Fruit fly (Drosophila melanogaster) whole organism, embryonic: ENCODE results near the gene Etfb.

ENCODE experiments used
- CG10321 ChIP-seq: fragments of 200-800 bp; sonication (Bioruptor generic); IDR thresholded peaks from 2 replicates; pipeline ENCODE4 v1.3.6; 2022; ENCODE audit warnings: missing biosample characterization, missing genetic modification characterization
- CG10366 ChIP-seq: fragments of 200-800 bp; sonication (Bioruptor generic); IDR thresholded peaks from 2 replicates; pipeline ENCODE4 v1.3.6; 2022; ENCODE audit warnings: missing biosample characterization, missing genetic modification characterization
- CG12391 ChIP-seq: fragments of 200-800 bp; sonication (Bioruptor generic); optimal IDR thresholded peaks from 3 replicates; lab custom pipeline; 2018; ENCODE audit warnings: missing biosample characterization, mild to moderate bottlenecking, missing genetic modification characterization, moderate library complexity
- CG13287 ChIP-seq: fragments of 200-800 bp; sonication (Bioruptor generic); IDR thresholded peaks from 2 replicates; pipeline ENCODE4 v1.3.6; 2022; ENCODE audit warnings: missing biosample characterization, missing genetic modification characterization; ENCODE audit not compliant: partially characterized antibody
- CG14014 ChIP-seq: fragments of 200-800 bp; sonication (Bioruptor generic); IDR thresholded peaks from 2 replicates; pipeline ENCODE4 v1.3.6; 2022; ENCODE audit warnings: missing biosample characterization, missing genetic modification characterization
- CG15514 ChIP-seq: fragments of 200-800 bp; sonication (Bioruptor generic); optimal IDR thresholded peaks from 3 replicates; lab custom pipeline; 2017; ENCODE audit warnings: missing biosample characterization, missing genetic modification characterization, mild to moderate bottlenecking, moderate library complexity, missing genetic modification reagents
- CG17568 ChIP-seq: fragments of 200-800 bp; sonication (Bioruptor generic); optimal IDR thresholded peaks from 2 replicates; lab custom pipeline; 2018; ENCODE audit warnings: missing biosample characterization, mild to moderate bottlenecking, missing genetic modification characterization, moderate library complexity
- CG18764 ChIP-seq: fragments of 200-800 bp; sonication (Bioruptor generic); optimal IDR thresholded peaks from 3 replicates; lab custom pipeline; 2016; ENCODE audit warnings: missing biosample characterization, missing genetic modification characterization
- CG3065 ChIP-seq: fragments of 200-800 bp; sonication (Bioruptor generic); optimal IDR thresholded peaks from 2 replicates; lab custom pipeline; 2016; ENCODE audit warnings: missing biosample characterization, missing genetic modification characterization
- CG32772 ChIP-seq: fragments of 200-800 bp; sonication (Bioruptor generic); IDR thresholded peaks from 2 replicates; pipeline ENCODE4 v1.3.6; 2022; ENCODE audit warnings: missing biosample characterization, missing genetic modification characterization
- CG4854 ChIP-seq: fragments of 200-800 bp; sonication (Bioruptor generic); optimal IDR thresholded peaks from 2 replicates; lab custom pipeline; 2016; ENCODE audit warnings: missing biosample characterization, missing genetic modification characterization, inconsistent platforms
- CG6254 ChIP-seq: fragments of 200-800 bp; sonication (Bioruptor generic); optimal IDR thresholded peaks from 3 replicates; lab custom pipeline; 2017; ENCODE audit warnings: mild to moderate bottlenecking, missing biosample characterization, missing genetic modification reagents, missing genetic modification characterization
- CG7745 ChIP-seq: fragments of 200-800 bp; sonication (Bioruptor generic); optimal IDR thresholded peaks from 2 replicates; lab custom pipeline; 2018; ENCODE audit warnings: missing biosample characterization, mild to moderate bottlenecking, missing genetic modification characterization, moderate library complexity
- CG8924 ChIP-seq: fragments of 200-800 bp; optimal IDR thresholded peaks from 3 replicates; lab custom pipeline; 2019; ENCODE audit warnings: missing biosample characterization, mild to moderate bottlenecking, missing genetic modification characterization, moderate library complexity
- CG9215 ChIP-seq: fragments of 200-800 bp; sonication (Bioruptor generic); IDR thresholded peaks from 2 replicates; pipeline ENCODE4 v1.3.6; 2022; ENCODE audit warnings: missing biosample characterization, missing genetic modification characterization
- Deaf1 ChIP-seq: fragments of 200-800 bp; optimal IDR thresholded peaks from 3 replicates; lab custom pipeline; 2019; ENCODE audit warnings: missing biosample characterization, mild to moderate bottlenecking, missing genetic modification characterization, moderate library complexity
- Dip2 ChIP-seq: fragments of 200-800 bp; sonication (Bioruptor generic); IDR thresholded peaks from 2 replicates; pipeline ENCODE4 v1.3.6; 2022; ENCODE audit warnings: missing biosample characterization, missing genetic modification characterization
- Dll ChIP-seq: fragments of 200-800 bp; sonication (Bioruptor generic); IDR thresholded peaks from 4 replicates; pipeline ENCODE4 v1.3.6; 2022; ENCODE audit warnings: missing biosample characterization, missing genetic modification characterization; ENCODE audit not compliant: partially characterized antibody
- Eip74EF ChIP-seq, 2 experiments: fragments of 200-800 bp in 1 of 2; fragments of >200 bp in 1 of 2; sonication (Bioruptor generic) in 1 of 2; optimal IDR thresholded peaks; 2 replicates each; lab custom pipeline; 2017 to 2019; ENCODE audit warnings: missing biosample characterization in 2 of 2, missing genetic modification characterization in 2 of 2, mild to moderate bottlenecking in 1 of 2, moderate library complexity in 1 of 2
- MTF-1 ChIP-seq: fragments of 200-800 bp; sonication (Bioruptor generic); optimal IDR thresholded peaks from 2 replicates; lab custom pipeline; 2018; ENCODE audit warnings: missing biosample characterization, mild to moderate bottlenecking, missing genetic modification characterization, borderline replicate concordance
- Nf-YC ChIP-seq: fragments of 200-800 bp; optimal IDR thresholded peaks from 3 replicates; lab custom pipeline; 2019; ENCODE audit warnings: missing biosample characterization, mild to moderate bottlenecking, missing genetic modification characterization, moderate library complexity
- PHDP ChIP-seq: fragments of 200-800 bp; sonication (Bioruptor generic); optimal IDR thresholded peaks from 3 replicates; lab custom pipeline; 2018; ENCODE audit warnings: missing biosample characterization, mild to moderate bottlenecking, missing genetic modification characterization, moderate library complexity
- Rfx ChIP-seq: fragments of 200-800 bp; sonication (Bioruptor generic); IDR thresholded peaks from 2 replicates; pipeline ENCODE4 v1.3.6; 2022; ENCODE audit warnings: missing biosample characterization, missing genetic modification characterization
- Scr ChIP-seq: fragments of 200-800 bp; sonication (Bioruptor generic); IDR thresholded peaks from 2 replicates; pipeline ENCODE4 v1.3.6; 2022; ENCODE audit warnings: missing biosample characterization, missing genetic modification characterization; ENCODE audit not compliant: partially characterized antibody
- Sin3A ChIP-seq: fragments of >200 bp; optimal IDR thresholded peaks from 2 replicates; lab custom pipeline; 2018
- Usf ChIP-seq: fragments of 200-800 bp; sonication (Bioruptor generic); optimal IDR thresholded peaks from 2 replicates; lab custom pipeline; 2017; ENCODE audit warnings: missing genotype, missing biosample characterization, missing genetic modification characterization
- abd-A ChIP-seq: fragments of 200-800 bp; sonication (Bioruptor generic); optimal IDR thresholded peaks from 3 replicates; lab custom pipeline; 2019; ENCODE audit warnings: missing biosample characterization, mild to moderate bottlenecking, missing genetic modification characterization, moderate library complexity
- cg ChIP-seq: fragments of 200-800 bp; sonication (Bioruptor generic); optimal IDR thresholded peaks from 3 replicates; lab custom pipeline; 2019; ENCODE audit warnings: missing biosample characterization, mild to moderate bottlenecking, missing genetic modification characterization, moderate library complexity
- ci ChIP-seq: fragments of 200-800 bp; sonication (Bioruptor generic); IDR thresholded peaks from 3 replicates; pipeline ENCODE4 v1.3.6; 2022; ENCODE audit warnings: missing biosample characterization, missing genetic modification characterization
- cwo ChIP-seq: fragments of 200-800 bp; sonication (Bioruptor generic); optimal IDR thresholded peaks from 3 replicates; lab custom pipeline; 2017; ENCODE audit warnings: missing biosample characterization, missing genetic modification characterization, mild to moderate bottlenecking, moderate library complexity, missing genetic modification reagents
- ems ChIP-seq: fragments of 200-800 bp; sonication (Bioruptor generic); optimal IDR thresholded peaks from 3 replicates; lab custom pipeline; 2016; ENCODE audit warnings: missing biosample characterization, missing genetic modification characterization
- esg ChIP-seq: fragments of 200-800 bp; sonication (Bioruptor generic); conservative IDR thresholded peaks from 2 replicates; pipeline ENCODE4 v1.3.6; 2022; ENCODE audit warnings: missing biosample characterization, missing genetic modification characterization
- eve ChIP-seq, 2 experiments: fragments of >200 bp; optimal IDR thresholded peaks; 2 replicates each; lab custom pipeline; 2017; ENCODE audit warnings: missing biosample characterization in 2 of 2, missing genetic modification characterization in 2 of 2
- exex ChIP-seq: fragments of 200-800 bp; sonication (Bioruptor generic); optimal IDR thresholded peaks from 4 replicates; lab custom pipeline; 2018; ENCODE audit warnings: missing biosample characterization, mild to moderate bottlenecking, missing genetic modification characterization, moderate library complexity
- fd96Cb ChIP-seq: fragments of 200-800 bp; sonication (Bioruptor generic); optimal IDR thresholded peaks from 2 replicates; lab custom pipeline; 2018; ENCODE audit warnings: missing biosample characterization, mild to moderate bottlenecking, missing genetic modification characterization, moderate library complexity
- gce ChIP-seq: fragments of 200-800 bp; sonication (Bioruptor generic); IDR thresholded peaks from 3 replicates; pipeline ENCODE4 v1.3.6; 2022; ENCODE audit warnings: missing biosample characterization, missing genetic modification characterization
- gcm ChIP-seq: fragments of 200-800 bp; sonication (Bioruptor generic); optimal IDR thresholded peaks from 2 replicates; lab custom pipeline; 2019; ENCODE audit warnings: missing biosample characterization, mild to moderate bottlenecking, missing genetic modification characterization, moderate library complexity
- gsb ChIP-seq: fragments of 200-800 bp; sonication (Bioruptor generic); IDR thresholded peaks from 2 replicates; pipeline ENCODE4 v1.3.6; 2022; ENCODE audit warnings: missing biosample characterization, missing genetic modification characterization
- ham ChIP-seq: fragments of 200-800 bp; sonication (Bioruptor generic); IDR thresholded peaks from 2 replicates; pipeline ENCODE4 v1.3.6; 2022; ENCODE audit warnings: missing biosample characterization, missing genetic modification characterization
- jing ChIP-seq: fragments of 200-800 bp; sonication (Bioruptor generic); optimal IDR thresholded peaks from 2 replicates; lab custom pipeline; 2018; ENCODE audit warnings: missing biosample characterization, mild to moderate bottlenecking, missing genetic modification characterization
- kay ChIP-seq: fragments of 200-800 bp; sonication (Bioruptor generic); optimal IDR thresholded peaks from 2 replicates; lab custom pipeline; 2016; ENCODE audit warnings: missing biosample characterization, missing genetic modification characterization
- lab ChIP-seq: fragments of 200-800 bp; sonication (Bioruptor generic); optimal IDR thresholded peaks from 3 replicates; lab custom pipeline; 2017; ENCODE audit warnings: missing biosample characterization, missing genetic modification characterization, mild to moderate bottlenecking, moderate library complexity, missing genetic modification reagents
- org-1 ChIP-seq: fragments of 200-800 bp; sonication (Bioruptor generic); optimal IDR thresholded peaks from 2 replicates; lab custom pipeline; 2017; ENCODE audit warnings: missing biosample characterization, missing genetic modification characterization
- otp ChIP-seq: fragments of 200-800 bp; sonication (Bioruptor generic); IDR thresholded peaks from 3 replicates; pipeline ENCODE4, ENCODE4 v1.3.6; 2022; ENCODE audit warnings: missing biosample characterization, missing genetic modification characterization
- peb ChIP-seq: fragments of 200-800 bp; sonication (Bioruptor generic); IDR thresholded peaks from 2 replicates; pipeline ENCODE4 v1.3.6; 2022; ENCODE audit warnings: missing biosample characterization, missing genetic modification characterization
- sim ChIP-seq: fragments of 200-800 bp; sonication (Bioruptor generic); IDR thresholded peaks from 2 replicates; pipeline ENCODE4 v1.3.6; 2022; ENCODE audit warnings: missing biosample characterization, missing genetic modification characterization
- tna ChIP-seq: fragments of 200-800 bp; sonication (Bioruptor generic); IDR thresholded peaks from 2 replicates; pipeline ENCODE4 v1.3.6; 2022; ENCODE audit warnings: missing biosample characterization, missing genetic modification characterization; ENCODE audit not compliant: partially characterized antibody
- trem ChIP-seq: fragments of 200-800 bp; optimal IDR thresholded peaks from 3 replicates; lab custom pipeline; 2019; ENCODE audit warnings: missing biosample characterization, mild to moderate bottlenecking, missing genetic modification characterization, moderate library complexity
- vnd ChIP-seq: fragments of 200-800 bp; sonication (Bioruptor generic); IDR thresholded peaks from 3 replicates; pipeline ENCODE4 v1.3.6; 2022; ENCODE audit warnings: missing biosample characterization, missing genetic modification characterization; ENCODE audit not compliant: partially characterized antibody

The Etfb gene

DNA sequence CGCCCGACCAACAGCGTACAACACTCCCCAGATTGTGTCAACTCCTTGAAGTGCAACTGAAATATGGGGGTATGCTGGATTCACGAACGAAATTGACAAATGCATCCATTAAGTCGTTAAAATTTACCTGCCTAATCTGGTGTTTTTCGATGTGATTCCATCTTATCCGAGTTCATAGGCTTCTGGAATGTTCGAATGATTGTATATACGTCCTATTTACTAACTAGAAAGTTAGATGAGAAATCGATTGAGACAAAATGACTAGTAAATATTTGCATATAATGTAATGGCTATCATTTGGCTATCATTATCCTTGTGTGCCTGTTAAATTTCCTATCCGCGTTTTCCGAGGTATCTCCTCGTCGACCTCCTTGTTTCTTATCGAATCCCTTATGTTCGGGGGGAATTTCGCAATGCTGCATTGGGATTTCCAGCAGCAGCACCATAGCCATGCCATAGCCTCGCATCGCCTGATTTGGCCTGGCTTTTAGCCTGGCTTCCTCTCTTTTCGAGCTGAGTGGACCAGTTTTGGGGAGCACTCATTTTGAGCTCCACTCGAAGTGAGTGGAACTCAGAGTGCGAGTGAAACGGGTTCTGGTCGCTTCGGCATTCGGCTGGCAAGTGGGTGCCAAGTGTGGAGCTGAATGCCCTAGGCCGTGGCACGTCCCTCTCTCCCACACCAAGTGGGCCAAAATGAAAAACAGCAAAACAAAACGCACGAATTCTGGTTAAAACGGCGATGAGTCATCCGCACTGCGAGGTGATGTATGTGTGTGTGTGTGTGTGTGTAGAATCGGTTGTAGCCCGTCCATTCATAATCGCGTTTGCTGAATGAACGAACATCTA, 24.4 kb downstream of the Etfb start (continued):
- TF ChIP-seq exex (no peak), CG6254 (GFP tag; lab: Kevin White, UChicago) (no peak), org-1 (GFP tag; lab: Kevin White, UChicago) (no peak), Eip74EF (GFP tag; optimal IDR thresholded peaks at IDR 0.05; lab: Kevin White, UChicago) (peak in 1 of 2 experiments; percentile 12), CG10366 (GFP tag; lab: Robert Waterston, UW) (no peak), Rfx (GFP tag; lab: Robert Waterston, UW) (no peak), CG15514 (GFP tag; lab: Kevin White, UChicago) (peak; percentile 29), CG18764 (no peak), peb (GFP tag; lab: Robert Waterston, UW) (no peak), Sin3A (no peak), lab (no peak), Dll (no peak), CG10321 (GFP tag; lab: Robert Waterston, UW) (no peak), cwo (GFP tag; lab: Kevin White, UChicago) (peak; percentile 65), MTF-1 (GFP tag; lab: Kevin White, UChicago) (no peak), trem (tag; lab: Kevin White, UChicago) (no peak), Deaf1 (tag; lab: Kevin White, UChicago) (peak; percentile 54), gce (GFP tag; lab: Robert Waterston, UW) (no peak), eve (GFP tag; optimal IDR thresholded peaks at IDR 0.05; lab: Kevin White, UChicago) (no peak), Usf (no peak), PHDP (tag; lab: Kevin White, UChicago) (no peak), tna (peak; percentile 41; the same call in 1 of the 2 replicates), CG4854 (GFP tag; lab: Kevin White, UChicago) (no peak), vnd (GFP tag; lab: Robert Waterston, UW) (no peak), CG8924 (tag; lab: Kevin White, UChicago) (no peak), ham (GFP tag; lab: Robert Waterston, UW) (no peak), CG13287 (GFP tag; lab: Robert Waterston, UW) (peak; percentile 39; the same call in 1 of the 2 replicates), abd-A (peak; percentile 47), esg (GFP tag; lab: Robert Waterston, UW) (no peak), fd96Cb (no peak), ems (GFP tag; lab: Kevin White, UChicago) (no peak), otp (GFP tag; lab: Robert Waterston, UW) (no peak), CG32772 (no peak), sim (no peak), gsb (no peak), kay (GFP tag; lab: Kevin White, UChicago) (peak; percentile 96), CG17568 (no peak), jing (no peak), Nf-YC (tag; lab: Kevin White, UChicago) (peak; percentile 5), cg (peak; percentile 44), gcm (no peak), CG12391 (tag; lab: Kevin White, UChicago) (no peak), CG9215 (GFP tag; lab: Robert Waterston, UW) (no peak), CG3065 (no peak), Scr (peak; percentile 53), CG14014 (no peak), ci (GFP tag; lab: Robert Waterston, UW) (peak; percentile 29; the same call in 1 of the 3 replicates), Dip2 (no peak), CG7745 (no peak)
